Worm (Caenorhabditis elegans): ENCODE data around the gene fos-1.

ce11 chrV:6016097-6016496 is 12.7 kb downstream of the fos-1 start:
- TF ChIP-seq egl-27 (tag; optimal IDR thresholded peaks at IDR 0.05) = no peak
- no peak for TF ChIP-seq fos-1 (tag; optimal IDR thresholded peaks at IDR 0.05)
- no peak for TF ChIP-seq alr-1 (tag; optimal IDR thresholded peaks at IDR 0.05)

All from whole organism, L2 larva.